Worm (Caenorhabditis elegans): ENCODE measurements around the gene T21B10.3.

- TF ChIP-seq ztf-29 (GFP tag; IDR thresholded peaks at IDR 0.05) = no peak
- TF ChIP-seq T22C8.4 (GFP tag; IDR thresholded peaks at IDR 0.05) = no peak
- TF ChIP-seq cog-1 (tag; optimal IDR thresholded peaks at IDR 0.05) = no peak
- TF ChIP-seq med-1 (GFP tag; optimal IDR thresholded peaks at IDR 0.05; ENCODE audit: insufficient read depth) = no peak
These were observed 11.0 kb upstream of the T21B10.3 start for ce11 chrII:8923187-8923586.

Data from whole organism, midembryonic.